Worm (Caenorhabditis elegans) whole organism, late embryonic: ENCODE results near the gene oxy-4.

ENCODE experiments used
- C38D4.7 ChIP-seq: fragments of 200-800 bp; sonication (Bioruptor generic); optimal IDR thresholded peaks from 2 replicates; lab custom pipeline; 2018; ENCODE audit warnings: mild to moderate bottlenecking, missing genetic modification characterization, moderate library complexity, missing compliant biosample characterization
- ama-1 ChIP-seq: fragments of 150-350 bp; optimal IDR thresholded peaks from 2 replicates; lab custom pipeline; 2014
- ceh-9 ChIP-seq: sonication (generic microtip); optimal IDR thresholded peaks from 2 replicates; lab custom pipeline; 2016; ENCODE audit warnings: mild to moderate bottlenecking, missing genetic modification characterization, inconsistent platforms, missing compliant biosample characterization
- fkh-10 ChIP-seq: fragments of 150-350 bp; optimal IDR thresholded peaks from 2 replicates; lab custom pipeline; 2014; ENCODE audit warnings: missing biosample characterization, missing genetic modification reagents, missing genetic modification characterization
- fkh-6 ChIP-seq: sonication (generic microtip); optimal IDR thresholded peaks from 2 replicates; lab custom pipeline; 2016; ENCODE audit warnings: missing genetic modification characterization, missing compliant biosample characterization
- pqm-1 ChIP-seq: sonication (generic microtip); optimal IDR thresholded peaks from 2 replicates; lab custom pipeline; 2016; ENCODE audit warnings: missing genetic modification characterization, missing compliant biosample characterization
- ref-2 ChIP-seq: sonication (generic microtip); optimal IDR thresholded peaks from 2 replicates; lab custom pipeline; 2016; ENCODE audit warnings: missing genetic modification characterization, missing compliant biosample characterization
- sox-4 ChIP-seq: sonication (generic microtip); optimal IDR thresholded peaks from 2 replicates; lab custom pipeline; 2017; ENCODE audit warnings: mild to moderate bottlenecking, missing genetic modification characterization, inconsistent platforms, missing compliant biosample characterization

ce11 chrIII:5159505-5159904 is 931 bp upstream of the oxy-4 start, which contains the start of gene T10F2.5:
- TF ChIP-seq ref-2 (tag; lab: Kevin White, UChicago) (no peak), ceh-9 (no peak), fkh-10 (no peak), fkh-6 (tag; lab: Kevin White, UChicago) (no peak), pqm-1 (no peak), sox-4 (tag; lab: Kevin White, UChicago) (no peak), ama-1 (lab: Kevin White, UChicago) (no peak), C38D4.7 (GFP tag; lab: Kevin White, UChicago) (no peak)
